Worm (Caenorhabditis elegans) whole organism, young adult: Measurements from ENCODE around the gene srg-54.
"Not testable (repeated sequence)": the region's sequence is repeated elsewhere in the genome, so short reads cannot be mapped to it uniquely, and the experiment has no call there.

ENCODE experiments used
- Y53F4B.3 ChIP-seq: fragments of 200-800 bp; sonication (Bioruptor generic); IDR thresholded peaks from 2 replicates; pipeline ENCODE4 v1.3.6; 2022; ENCODE audit warnings: missing genetic modification reagents, missing genetic modification characterization, missing compliant biosample characterization
- akir-1 ChIP-seq: fragments of 200-800 bp; sonication (Bioruptor generic); optimal IDR thresholded peaks from 2 replicates; lab custom pipeline; 2018; ENCODE audit warnings: mild to moderate bottlenecking, missing genetic modification characterization, moderate library complexity, missing compliant biosample characterization
- ama-1 ChIP-seq, 3 experiments: fragments of 150-350 bp in 1 of 3; sonication (generic microtip) in 2 of 3; optimal IDR thresholded peaks; 2 replicates each; lab custom pipeline; 2014 to 2018; ENCODE audit warnings: missing biosample characterization in 2 of 3, missing genetic modification characterization in 2 of 3, missing genetic modification reagents in 2 of 3
- atf-7 ChIP-seq: sonication (generic microtip); optimal IDR thresholded peaks from 2 replicates; lab custom pipeline; 2017; ENCODE audit warnings: mild to moderate bottlenecking, missing genetic modification characterization, missing compliant biosample characterization
- ccch-3 ChIP-seq: fragments of 200-800 bp; sonication (Bioruptor generic); optimal IDR thresholded peaks from 2 replicates; lab custom pipeline; 2018; ENCODE audit warnings: mild to moderate bottlenecking, missing genetic modification characterization, missing compliant biosample characterization
- dpl-1 ChIP-seq: fragments of 150-350 bp; optimal IDR thresholded peaks from 2 replicates; lab custom pipeline; 2014; ENCODE audit warnings: missing biosample characterization, missing genetic modification reagents, missing genetic modification characterization
- lin-54 ChIP-seq: fragments of 200-800 bp; sonication (Bioruptor generic); optimal IDR thresholded peaks from 2 replicates; lab custom pipeline; 2018; ENCODE audit warnings: mild to moderate bottlenecking, missing genetic modification characterization, missing compliant biosample characterization
- nfyb-1 ChIP-seq: fragments of 200-800 bp; sonication (Bioruptor generic); IDR thresholded peaks from 2 replicates; pipeline ENCODE4 v1.3.6; 2022; ENCODE audit warnings: missing genetic modification reagents, missing genetic modification characterization, missing compliant biosample characterization

- not testable (repeated sequence) for TF ChIP-seq dpl-1; lin-54 (GFP tag; lab: Kevin White, UChicago); ccch-3 (GFP tag; lab: Kevin White, UChicago); akir-1; nfyb-1 (GFP tag; lab: Robert Waterston, UW); ama-1 (optimal IDR thresholded peaks at IDR 0.05; lab: Kevin White, UChicago); ama-1 (GFP tag; optimal IDR thresholded peaks at IDR 0.05; lab: Kevin White, UChicago); Y53F4B.3; atf-7 (tag; lab: Kevin White, UChicago)
Measured at ce11 chrV:14876724-14877123, 47.3 kb downstream of the srg-54 start, which contains the start of gene ZC412.10.
